Fruit fly (Drosophila melanogaster) ovary, adult (tissue): ENCODE measurements around the gene Loxl1.
A peak's percentile ranks its signal among the peaks of the same experiment; 100 is the strongest.

Experiments
- CG17801 ChIP-seq: fragments of 200-800 bp; optimal IDR thresholded peaks from 2 replicates; lab custom pipeline; 2019; ENCODE audit warnings: missing biosample characterization, mild to moderate bottlenecking, missing genetic modification characterization, moderate library complexity; ENCODE audit not compliant: partially characterized antibody

Gene Loxl1

dm6 chr3R:31459769-31460168 is at the start of gene Loxl1:
TSS of gene Loxl1 (minus strand) at chr3R:31459869.
- no peak for TF ChIP-seq CG17801 (GFP tag; lab: Kevin White, UChicago)

DNA sequence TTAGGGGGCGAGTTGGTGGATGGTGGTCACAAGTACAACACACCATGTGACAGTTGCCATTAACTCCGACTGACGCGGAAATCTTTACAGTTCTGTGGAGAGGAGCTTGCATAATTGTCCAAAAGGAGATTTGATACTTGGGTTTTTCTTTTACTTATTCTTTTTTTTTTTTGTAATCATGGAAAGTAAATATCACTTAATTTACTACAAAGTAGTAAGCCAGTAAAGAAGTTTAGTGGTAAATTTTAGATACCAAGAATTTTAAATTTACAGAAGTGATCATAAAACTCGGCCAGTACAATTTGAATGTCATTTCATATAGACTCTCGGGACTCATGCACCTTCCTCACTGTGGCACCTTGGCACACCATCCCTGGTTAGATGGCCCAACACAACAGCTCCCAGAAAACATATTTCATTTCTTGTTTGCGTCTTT is 45.6 kb upstream of the Loxl1 start:
- no peak for TF ChIP-seq CG17801 (GFP tag; lab: Kevin White, UChicago)

- no peak for TF ChIP-seq CG17801 (GFP tag; lab: Kevin White, UChicago)
Measured at dm6 chr3R:31504731-31505252, 45.1 kb upstream of the Loxl1 start.

DNA sequence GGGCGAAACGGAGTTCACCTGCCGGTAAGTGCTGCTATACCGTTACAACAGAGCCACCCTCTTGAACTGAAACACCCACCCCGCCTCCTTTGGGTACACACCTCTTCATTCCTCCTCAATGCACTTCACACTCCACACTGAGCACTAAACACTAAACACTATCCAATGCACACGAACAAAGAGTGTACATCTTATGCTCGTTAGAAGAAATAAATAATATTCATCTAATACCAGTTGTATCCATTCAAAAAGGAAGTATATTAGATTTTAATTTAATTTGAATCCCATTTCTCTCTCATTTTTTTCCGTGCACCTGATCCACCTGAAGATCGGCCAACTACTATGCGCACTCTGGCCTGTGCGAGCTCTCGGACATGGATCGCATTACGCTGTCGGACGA is 44.0 kb upstream of the Loxl1 start:
- no peak for TF ChIP-seq CG17801 (GFP tag; lab: Kevin White, UChicago)

dm6 chr3R:31499114-31499513 is 39.4 kb upstream of the Loxl1 start, which contains the start of gene mey:
TSS of gene mey (plus strand) at chr3R:31499235.
- TF ChIP-seq CG17801 (GFP tag; lab: Kevin White, UChicago), result no peak

DNA sequence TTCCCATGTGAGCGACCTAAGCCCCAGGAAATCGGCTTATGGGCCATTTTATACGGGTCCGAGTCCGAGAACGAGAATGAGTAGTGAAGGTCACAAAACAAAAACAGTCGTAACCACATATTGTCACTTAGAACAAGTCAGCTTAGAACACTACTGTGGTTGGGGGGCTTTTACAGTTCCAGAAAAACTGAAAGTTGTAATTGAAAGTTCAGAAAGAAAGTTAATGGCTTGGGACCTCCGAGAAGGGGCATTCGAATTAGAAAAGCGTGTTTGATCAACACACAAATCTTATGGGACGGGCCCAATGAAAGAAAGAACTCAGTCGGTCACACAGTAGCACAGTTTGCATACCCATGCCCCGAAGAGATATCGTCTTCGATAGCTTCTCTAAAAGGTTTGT is 23.4 kb upstream of the Loxl1 start:
- TF ChIP-seq CG17801 (GFP tag; lab: Kevin White, UChicago), result no peak

DNA sequence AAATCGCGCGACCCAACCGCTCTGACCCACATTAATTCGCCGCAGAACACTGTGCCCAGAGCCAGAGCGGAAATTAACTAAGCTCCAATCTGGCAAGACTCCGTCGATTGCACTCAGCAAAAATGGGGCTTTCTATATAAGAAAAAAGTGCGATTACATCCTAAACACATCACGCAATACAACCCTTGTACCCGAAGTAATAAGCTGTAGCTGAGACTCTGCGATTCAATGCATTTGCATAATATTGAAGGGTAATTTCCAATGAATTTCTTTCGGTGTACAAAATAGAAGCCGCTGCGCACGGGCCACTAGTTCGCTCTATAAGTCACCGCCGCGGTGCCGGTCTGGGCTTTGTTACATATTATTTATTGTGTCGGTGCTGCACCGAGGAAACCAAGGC is 22.4 kb upstream of the Loxl1 start:
- no peak for TF ChIP-seq CG17801 (GFP tag; lab: Kevin White, UChicago)

dm6 chr3R:31477167-31477566 is 17.5 kb upstream of the Loxl1 start:
- TF ChIP-seq CG17801 (GFP tag; lab: Kevin White, UChicago), result no peak

DNA sequence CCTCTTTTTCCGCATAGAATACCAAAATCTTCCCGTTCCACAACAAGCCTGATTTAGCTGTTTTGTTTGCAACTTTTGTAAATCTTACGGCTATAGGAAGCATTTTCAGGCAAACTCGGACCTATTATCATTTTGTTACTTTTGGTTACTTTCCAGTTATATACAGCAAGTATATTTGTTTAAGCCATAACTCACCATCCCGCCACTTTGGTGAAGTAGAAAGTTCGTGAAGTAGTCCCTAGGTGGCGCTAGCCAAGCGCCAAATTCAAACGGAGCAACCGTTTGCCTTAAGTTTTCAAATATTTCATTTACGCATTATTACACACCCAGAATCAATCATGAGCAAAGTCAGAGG is 3.3 kb upstream of the Loxl1 start, which contains the start of the genes CG11334 and CG11333:
Gene CG11334, minus strand, starts transcription at position 26 of the 355 bp plus-strand sequence.
Gene CG11333, plus strand, starts transcription at position 290 of the 355 bp plus-strand sequence.
- no peak for TF ChIP-seq CG17801 (GFP tag; lab: Kevin White, UChicago)

DNA sequence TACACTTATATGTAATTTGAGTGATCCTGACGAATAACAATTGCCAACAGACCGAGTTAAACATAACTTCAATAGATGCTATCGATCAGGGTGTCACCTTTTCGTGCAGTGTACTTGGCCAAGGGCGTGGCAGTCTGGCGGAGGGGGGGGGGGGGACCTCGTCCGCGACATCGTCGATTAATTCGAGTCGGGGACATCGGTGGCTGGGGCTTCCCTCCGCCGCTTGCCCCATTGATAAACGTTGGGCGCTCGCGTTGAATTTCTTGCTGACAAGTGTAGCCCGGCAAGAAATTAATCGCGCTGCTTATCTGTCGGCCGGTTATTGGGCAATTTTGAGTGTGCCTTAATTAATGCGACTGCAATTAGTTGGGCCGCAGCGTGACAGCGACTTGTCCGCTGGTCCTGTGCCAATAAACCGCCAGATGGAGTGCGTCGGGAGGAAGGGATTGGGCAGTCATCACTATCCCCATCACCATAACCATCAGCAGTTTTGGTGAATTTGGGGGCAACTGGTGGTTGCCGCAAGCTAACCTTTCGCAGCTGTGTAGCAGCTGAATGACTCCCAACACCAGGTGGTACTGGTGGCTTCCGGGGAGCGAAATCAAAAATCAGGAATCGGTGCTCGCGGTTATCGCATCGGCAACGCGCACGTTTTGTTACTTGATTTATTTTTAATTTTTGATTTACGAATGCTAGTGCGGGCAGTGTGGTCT is 2.8 kb upstream of the Loxl1 start:
- TF ChIP-seq CG17801 (GFP tag; lab: Kevin White, UChicago), result no peak

dm6 chr3R:31461281-31461680 is 1.6 kb upstream of the Loxl1 start:
- no peak for TF ChIP-seq CG17801 (GFP tag; lab: Kevin White, UChicago)

DNA sequence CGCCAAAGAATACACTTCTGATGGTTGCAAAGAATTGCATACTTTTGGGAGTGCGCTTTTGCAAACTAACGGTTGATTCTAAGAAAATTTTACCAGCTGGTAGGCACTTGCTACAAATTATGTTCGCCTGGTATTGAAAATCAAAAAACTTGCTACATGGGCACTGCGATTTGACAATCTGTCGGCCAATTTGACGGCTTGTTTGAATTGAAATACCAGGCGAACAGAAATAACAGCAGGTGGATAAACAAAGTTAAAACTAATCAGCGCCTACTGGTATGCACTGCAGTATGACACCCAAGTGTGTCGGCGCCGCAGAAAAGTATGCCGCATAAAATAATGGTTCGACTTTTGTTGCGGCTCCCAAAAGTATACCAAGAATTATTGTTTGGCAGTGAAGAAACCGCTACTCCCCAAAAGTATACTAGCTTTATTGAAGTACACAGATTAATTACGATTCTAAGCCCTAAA is 1.6 kb downstream of the Loxl1 start:
- peak; percentile 13 for TF ChIP-seq CG17801 (GFP tag; lab: Kevin White, UChicago)

DNA sequence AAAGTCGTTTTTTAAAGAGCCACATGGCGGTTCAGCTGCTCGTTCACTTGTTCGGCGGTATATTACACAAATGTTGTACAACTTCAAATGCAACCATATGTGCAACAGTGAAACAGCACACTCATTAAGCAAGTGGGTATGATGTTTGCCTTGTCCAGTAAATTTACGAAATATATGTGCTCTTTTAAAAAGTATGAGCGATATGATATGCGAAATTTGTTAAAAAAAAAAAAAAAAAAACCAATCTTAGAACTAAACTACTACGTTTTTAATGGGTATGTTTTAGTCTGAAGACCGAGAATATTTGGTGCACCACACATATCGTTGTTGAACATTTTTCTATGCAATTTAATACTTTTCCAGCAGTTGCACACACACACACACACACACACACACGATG is 16.2 kb downstream of the Loxl1 start:
- TF ChIP-seq CG17801 (GFP tag; lab: Kevin White, UChicago), result peak; percentile 10

dm6 chr3R:31443023-31443422 is 16.6 kb downstream of the Loxl1 start:
- TF ChIP-seq CG17801 (GFP tag; lab: Kevin White, UChicago), result no peak

DNA sequence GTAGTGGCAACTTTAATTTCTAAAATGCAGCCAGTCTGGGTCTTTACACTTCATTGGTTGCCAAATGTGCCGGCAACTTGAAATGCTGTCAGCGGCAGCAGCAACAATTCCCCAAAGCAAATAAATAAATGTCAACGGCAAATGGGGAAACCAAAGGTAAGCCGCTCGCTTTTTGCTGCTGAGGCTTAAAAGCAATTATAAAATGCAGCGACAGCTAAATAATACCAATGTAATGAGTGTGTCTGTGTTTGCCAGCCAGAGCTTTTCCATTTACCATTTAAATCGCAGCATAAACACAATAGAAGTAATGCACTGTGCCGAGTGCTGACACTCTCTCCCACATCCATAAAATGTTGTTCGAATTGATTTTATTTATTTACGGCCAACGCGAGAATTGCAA is 19.1 kb downstream of the Loxl1 start:
- TF ChIP-seq CG17801 (GFP tag; lab: Kevin White, UChicago), result no peak

- no peak for TF ChIP-seq CG17801 (GFP tag; lab: Kevin White, UChicago)
Measured at dm6 chr3R:31439986-31440385, 19.7 kb downstream of the Loxl1 start.
